Worm (Caenorhabditis elegans) whole organism, young adult: Measurements from ENCODE around the gene ins-15.

Experiments
- B0019.2 ChIP-seq: fragments of 200-800 bp; sonication (Bioruptor generic); conservative IDR thresholded peaks from 2 replicates; pipeline ENCODE4 v1.3.6; 2022; ENCODE audit warnings: missing genetic modification reagents, missing genetic modification characterization, missing compliant biosample characterization
- B0336.3 ChIP-seq: fragments of 200-800 bp; sonication (Bioruptor generic); IDR thresholded peaks from 2 replicates; pipeline ENCODE4 v1.3.6; 2022; ENCODE audit warnings: missing genetic modification characterization, missing compliant biosample characterization
- C17E4.6 ChIP-seq: fragments of 200-800 bp; sonication (Bioruptor generic); IDR thresholded peaks from 2 replicates; pipeline ENCODE4 v1.3.6; 2022; ENCODE audit warnings: missing genetic modification reagents, missing genetic modification characterization, missing compliant biosample characterization
- F23B12.7 ChIP-seq: sonication (generic microtip); optimal IDR thresholded peaks from 2 replicates; lab custom pipeline; 2017; ENCODE audit warnings: missing genetic modification characterization, mild to moderate bottlenecking, missing compliant biosample characterization, antibody characterized with exemption, moderate library complexity; ENCODE audit not compliant: insufficient read depth
- F39B2.1 ChIP-seq: fragments of 200-800 bp; sonication (Bioruptor generic); IDR thresholded peaks from 2 replicates; pipeline ENCODE4 v1.3.6; 2022; ENCODE audit warnings: missing genetic modification reagents, missing genetic modification characterization, missing compliant biosample characterization
- F57A8.1 ChIP-seq: fragments of 200-800 bp; sonication (Bioruptor generic); optimal IDR thresholded peaks from 2 replicates; lab custom pipeline; 2018; ENCODE audit warnings: mild to moderate bottlenecking, missing genetic modification characterization, moderate library complexity, missing compliant biosample characterization
- F57C9.4 ChIP-seq: sonication (generic microtip); optimal IDR thresholded peaks from 2 replicates; lab custom pipeline; 2017; ENCODE audit warnings: mild to moderate bottlenecking, missing genetic modification characterization, missing compliant biosample characterization
- T26A5.8 ChIP-seq: sonication (generic microtip); optimal IDR thresholded peaks from 2 replicates; lab custom pipeline; 2016; ENCODE audit warnings: missing genetic modification characterization, missing compliant biosample characterization
- Y56A3A.18 ChIP-seq: fragments of 200-800 bp; sonication (Bioruptor generic); IDR thresholded peaks from 2 replicates; pipeline ENCODE4 v1.3.6; 2022; ENCODE audit warnings: missing genetic modification reagents, missing genetic modification characterization, missing compliant biosample characterization
- Y67H2A.10 ChIP-seq: fragments of 200-800 bp; sonication (Bioruptor generic); conservative IDR thresholded peaks from 2 replicates; pipeline ENCODE4 v1.3.6; 2022; ENCODE audit warnings: missing genetic modification reagents, missing genetic modification characterization, missing compliant biosample characterization
- Y95B8A.8 ChIP-seq: fragments of 200-800 bp; sonication (Bioruptor generic); IDR thresholded peaks from 2 replicates; pipeline ENCODE4 v1.3.6; 2022; ENCODE audit warnings: missing genetic modification reagents, missing genetic modification characterization, missing compliant biosample characterization
- aptf-2 ChIP-seq: fragments of 200-800 bp; sonication (Bioruptor generic); conservative IDR thresholded peaks from 2 replicates; pipeline ENCODE4 v1.3.6; 2022; ENCODE audit warnings: missing genetic modification reagents, missing genetic modification characterization, missing compliant biosample characterization
- athp-1 ChIP-seq: sonication (generic microtip); optimal IDR thresholded peaks from 2 replicates; lab custom pipeline; 2017; ENCODE audit warnings: mild to moderate bottlenecking, missing genetic modification characterization, missing compliant biosample characterization
- attf-3 ChIP-seq: fragments of 200-800 bp; sonication (Bioruptor generic); conservative IDR thresholded peaks from 2 replicates; pipeline ENCODE4 v1.3.6; 2022; ENCODE audit warnings: missing genetic modification reagents, missing genetic modification characterization, missing compliant biosample characterization
- attf-5 ChIP-seq: fragments of 200-800 bp; sonication (Bioruptor generic); optimal IDR thresholded peaks from 2 replicates; lab custom pipeline; 2018; ENCODE audit warnings: mild to moderate bottlenecking, missing genetic modification characterization, missing compliant biosample characterization
- ccch-3 ChIP-seq: fragments of 200-800 bp; sonication (Bioruptor generic); optimal IDR thresholded peaks from 2 replicates; lab custom pipeline; 2018; ENCODE audit warnings: mild to moderate bottlenecking, missing genetic modification characterization, missing compliant biosample characterization
- cebp-1 ChIP-seq, 2 experiments: fragments of 200-800 bp in 1 of 2; sonication (Bioruptor generic) in 1 of 2; sonication (generic microtip) in 1 of 2; IDR thresholded peaks in 1 of 2; optimal IDR thresholded peaks in 1 of 2; 2 replicates each; pipeline versions ENCODE4 v1.3.6 to Lab custom; 2017 to 2022; ENCODE audit warnings: missing compliant biosample characterization in 2 of 2, missing genetic modification characterization in 2 of 2, mild to moderate bottlenecking in 1 of 2, missing genetic modification reagents in 1 of 2, moderate library complexity in 1 of 2
- ceh-27 ChIP-seq: fragments of 200-800 bp; sonication (Bioruptor generic); optimal IDR thresholded peaks from 2 replicates; lab custom pipeline; 2018; ENCODE audit warnings: mild to moderate bottlenecking, missing genetic modification characterization, moderate library complexity, missing compliant biosample characterization
- ceh-40 ChIP-seq: fragments of 200-800 bp; sonication (Bioruptor generic); IDR thresholded peaks from 2 replicates; pipeline ENCODE4 v1.3.6; 2022; ENCODE audit warnings: missing genetic modification characterization, missing compliant biosample characterization
- ceh-91 ChIP-seq: fragments of 200-800 bp; sonication (Bioruptor generic); IDR thresholded peaks from 2 replicates; pipeline ENCODE4 v1.3.6; 2022; ENCODE audit warnings: missing genetic modification reagents, missing genetic modification characterization, missing compliant biosample characterization
- dox-1 ChIP-seq: fragments of 200-800 bp; sonication (Bioruptor generic); IDR thresholded peaks from 2 replicates; pipeline ENCODE4 v1.3.6; 2022; ENCODE audit warnings: missing genetic modification reagents, missing genetic modification characterization, missing compliant biosample characterization
- egl-18 ChIP-seq: fragments of 200-800 bp; sonication (Bioruptor generic); IDR thresholded peaks from 2 replicates; pipeline ENCODE4 v1.3.6; 2022; ENCODE audit warnings: missing genetic modification reagents, missing genetic modification characterization, missing compliant biosample characterization
- gei-17 ChIP-seq: fragments of 200-800 bp; sonication (Bioruptor generic); optimal IDR thresholded peaks from 2 replicates; lab custom pipeline; 2018; ENCODE audit warnings: mild to moderate bottlenecking, missing genetic modification characterization, missing compliant biosample characterization
- hmg-1.2 ChIP-seq: fragments of 200-800 bp; sonication (Bioruptor generic); IDR thresholded peaks from 2 replicates; pipeline ENCODE4 v1.3.6; 2022; ENCODE audit warnings: missing genetic modification reagents, missing genetic modification characterization, missing compliant biosample characterization
- hrde-1 ChIP-seq: sonication (generic microtip); optimal IDR thresholded peaks from 2 replicates; lab custom pipeline; 2016; ENCODE audit warnings: missing genetic modification characterization, mild to moderate bottlenecking, missing compliant biosample characterization, moderate library complexity, missing genotype, missing genetic modification reagents, borderline replicate concordance
- lag-1 ChIP-seq: fragments of 200-800 bp; sonication (Bioruptor generic); IDR thresholded peaks from 2 replicates; pipeline ENCODE4 v1.3.6; 2022; ENCODE audit warnings: missing genetic modification reagents, missing genetic modification characterization, missing compliant biosample characterization
- lin-35 ChIP-seq, 3 experiments: fragments of 150-350 bp in 2 of 3; sonication (generic microtip) in 1 of 3; optimal IDR thresholded peaks; 2 replicates each; lab custom pipeline; 2014 to 2018; ENCODE audit warnings: missing biosample characterization in 3 of 3, missing genetic modification characterization in 3 of 3, missing genetic modification reagents in 3 of 3
- nfya-1 ChIP-seq: sonication (generic microtip); optimal IDR thresholded peaks from 2 replicates; lab custom pipeline; 2017; ENCODE audit warnings: antibody characterized with exemption, missing compliant biosample characterization, missing genetic modification characterization, borderline replicate concordance; ENCODE audit not compliant: insufficient read depth
- nhr-120 ChIP-seq: fragments of 200-800 bp; sonication (Bioruptor generic); IDR thresholded peaks from 2 replicates; pipeline ENCODE4 v1.3.6; 2022; ENCODE audit warnings: missing genetic modification characterization, missing compliant biosample characterization
- pbrm-1 ChIP-seq: fragments of 200-800 bp; sonication (Bioruptor generic); IDR thresholded peaks from 2 replicates; pipeline ENCODE4 v1.3.6; 2022; ENCODE audit warnings: missing genetic modification reagents, missing genetic modification characterization, missing compliant biosample characterization
- snpc-1.3 ChIP-seq: sonication (generic microtip); optimal IDR thresholded peaks from 2 replicates; lab custom pipeline; 2017; ENCODE audit warnings: missing genetic modification characterization, mild to moderate bottlenecking, missing compliant biosample characterization, antibody characterized with exemption, moderate library complexity, missing genotype, missing genetic modification reagents; ENCODE audit not compliant: insufficient read depth
- snpc-4 ChIP-seq, 5 experiments: fragments of 150-350 bp in 1 of 5; sonication (generic microtip) in 4 of 5; optimal IDR thresholded peaks; 2 replicates each; lab custom pipeline; 2014 to 2018; ENCODE audit warnings: missing genetic modification characterization in 5 of 5, missing biosample characterization in 3 of 5, antibody characterized with exemption in 2 of 5, mild to moderate bottlenecking in 2 of 5, missing compliant biosample characterization in 2 of 5, missing genotype in 2 of 5, moderate library complexity in 2 of 5, missing genetic modification reagents in 1 of 5
- sptf-2 ChIP-seq: fragments of 200-800 bp; sonication (Bioruptor generic); optimal IDR thresholded peaks from 2 replicates; lab custom pipeline; 2018; ENCODE audit warnings: mild to moderate bottlenecking, missing genetic modification characterization, missing compliant biosample characterization
- tbp1 ChIP-seq: fragments of 200-800 bp; sonication (Bioruptor generic); optimal IDR thresholded peaks from 2 replicates; lab custom pipeline; 2018; ENCODE audit warnings: mild to moderate bottlenecking, missing genetic modification characterization, missing compliant biosample characterization
- tlf-1 ChIP-seq: fragments of 200-800 bp; sonication (Bioruptor generic); optimal IDR thresholded peaks from 2 replicates; lab custom pipeline; 2018; ENCODE audit warnings: mild to moderate bottlenecking, missing genetic modification characterization, missing compliant biosample characterization
- unc-62 ChIP-seq: fragments of 150-350 bp; optimal IDR thresholded peaks from 2 replicates; lab custom pipeline; 2014; ENCODE audit warnings: missing biosample characterization, missing genetic modification reagents, missing genetic modification characterization
- ztf-6 ChIP-seq: fragments of 200-800 bp; sonication (Bioruptor generic); IDR thresholded peaks from 2 replicates; pipeline ENCODE4 v1.3.6; 2022; ENCODE audit warnings: missing genetic modification reagents, missing genetic modification characterization, missing compliant biosample characterization

The ins-15 gene

DNA sequence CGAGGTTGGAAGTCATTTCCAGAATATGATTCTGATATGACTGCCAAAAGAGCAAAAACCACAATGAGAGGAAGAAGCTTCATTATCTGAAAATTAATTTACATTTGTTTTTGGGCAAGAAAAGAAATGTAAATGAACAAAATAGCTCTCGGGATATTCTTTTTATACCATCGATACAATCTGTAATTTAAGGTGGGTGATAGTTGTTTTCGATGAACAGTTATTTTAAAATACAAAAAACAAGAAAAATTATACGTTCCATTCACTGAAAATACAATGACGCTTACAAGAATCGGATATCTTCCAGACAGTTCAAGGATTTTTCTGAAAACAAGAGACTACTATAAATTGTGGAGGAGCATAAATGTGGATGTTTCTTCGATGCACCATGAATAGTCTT, at the start of gene ins-15:
TSS of gene ins-15 (minus strand) at position 101 of the 400 bp plus-strand sequence.
- TF ChIP-seq hrde-1 (tag; lab: Kevin White, UChicago) = no peak
- TF ChIP-seq egl-18 (GFP tag; lab: Robert Waterston, UW) = no peak
- TF ChIP-seq snpc-1.3 (tag; lab: Kevin White, UChicago) = no peak
- TF ChIP-seq Y56A3A.18 (GFP tag; lab: Robert Waterston, UW) = no peak
- no peak for TF ChIP-seq sptf-2 (GFP tag; lab: Kevin White, UChicago)
- no peak for TF ChIP-seq attf-3 (GFP tag; lab: Robert Waterston, UW)
- no peak for TF ChIP-seq Y95B8A.8 (GFP tag; lab: Robert Waterston, UW)
- no peak for TF ChIP-seq ccch-3 (GFP tag; lab: Kevin White, UChicago)
- no peak for TF ChIP-seq lag-1 (GFP tag; lab: Robert Waterston, UW)

DNA sequence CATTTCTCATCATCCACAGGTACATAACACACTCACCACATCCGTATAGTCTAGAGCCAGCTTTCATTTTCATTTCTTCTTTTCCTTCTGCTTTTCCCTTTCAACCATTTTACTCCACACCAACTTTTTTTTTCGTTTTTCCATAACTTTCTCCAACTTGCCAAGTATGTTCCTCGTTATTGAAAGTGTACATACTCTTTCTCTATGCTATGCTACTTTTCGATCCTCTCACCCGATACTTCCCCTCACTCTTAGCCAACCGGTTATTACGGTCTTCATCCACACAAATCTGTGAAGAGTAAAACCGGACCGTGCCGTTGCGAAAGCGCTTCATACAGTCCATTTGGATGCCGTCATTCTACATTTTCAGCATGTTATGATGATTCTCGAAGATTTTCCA, 47.3 kb upstream of the ins-15 start, which contains the start of gene T13C2.2:
TSS of gene T13C2.2 (plus strand) at position 301 of the 400 bp plus-strand sequence.
- TF ChIP-seq nfya-1 (tag; lab: Kevin White, UChicago) (no peak), unc-62 (no peak), gei-17 (GFP tag; lab: Kevin White, UChicago) (no peak), F39B2.1 (GFP tag; lab: Robert Waterston, UW) (no peak), F23B12.7 (tag; lab: Kevin White, UChicago) (no peak), F57C9.4 (no peak), B0336.3 (GFP tag; lab: Robert Waterston, UW) (no peak), athp-1 (tag; lab: Kevin White, UChicago) (no peak), snpc-4 (GFP tag; optimal IDR thresholded peaks at IDR 0.05; lab: Kevin White, UChicago) (no peak), snpc-4 (tag; optimal IDR thresholded peaks at IDR 0.05; lab: Kevin White, UChicago) (no peak), aptf-2 (GFP tag; lab: Robert Waterston, UW) (no peak), ceh-91 (GFP tag; lab: Robert Waterston, UW) (no peak)

- TF ChIP-seq ccch-3 (GFP tag; lab: Kevin White, UChicago) = no peak
- no peak for TF ChIP-seq ztf-6
- peak; percentile 34 for TF ChIP-seq hmg-1.2
- TF ChIP-seq C17E4.6 (GFP tag; lab: Robert Waterston, UW) = no peak
- TF ChIP-seq nhr-120 = no peak
These were observed 44.2 kb upstream of the ins-15 start, which contains the start of gene T13C2.3 for ce11 chrII:6788672-6789298. T13C2.3 (plus strand) TSS chrII:6789248.

ce11 chrII:6783377-6783829, 38.9 kb upstream of the ins-15 start, which contains the start of gene gldi-2:
gldi-2 (plus strand) TSS chrII:6783427.
- no peak for TF ChIP-seq attf-5
- TF ChIP-seq F57A8.1 (GFP tag; lab: Kevin White, UChicago) = no peak
- peak; percentile 56; the same call in 1 of the 2 replicates for TF ChIP-seq cebp-1 (GFP tag; IDR thresholded peaks at IDR 0.05; lab: Robert Waterston, UW)
- peak; percentile 86 for TF ChIP-seq cebp-1 (tag; optimal IDR thresholded peaks at IDR 0.05; lab: Kevin White, UChicago)
- no peak for TF ChIP-seq T26A5.8

ce11 chrII:6782738-6783163, 38.2 kb upstream of the ins-15 start:
- TF ChIP-seq B0019.2 (no peak), tbp1 (peak; percentile 26), ceh-40 (GFP tag; lab: Robert Waterston, UW) (no peak), attf-3 (GFP tag; lab: Robert Waterston, UW) (peak; percentile 34; the same call in 1 of the 2 replicates), nfya-1 (tag; lab: Kevin White, UChicago) (no peak), attf-5 (peak; percentile 92), ceh-27 (GFP tag; lab: Kevin White, UChicago) (peak; percentile 76), nhr-120 (no peak), lin-35 (GFP tag; optimal IDR thresholded peaks at IDR 0.05; lab: Kevin White, UChicago) (peak in 1 of 3 experiments; percentile 41), sptf-2 (GFP tag; lab: Kevin White, UChicago) (no peak), tlf-1 (GFP tag; lab: Kevin White, UChicago) (peak; percentile 42), Y67H2A.10 (GFP tag; lab: Robert Waterston, UW) (0 out of 2 replicates have a peak, but pooled peaks have one; percentile 58), ztf-6 (no peak), dox-1 (GFP tag; lab: Robert Waterston, UW) (peak; percentile 55; the same call in 1 of the 2 replicates), gei-17 (GFP tag; lab: Kevin White, UChicago) (peak; percentile 14), pbrm-1 (GFP tag; lab: Robert Waterston, UW) (0 out of 2 replicates have a peak, but pooled peaks have one; percentile 33)
